Worm (Caenorhabditis elegans) whole organism, dauer: ENCODE data around the gene idpp-6.

Source experiments
- unc-62 ChIP-seq: sonication (generic microtip); optimal IDR thresholded peaks from 2 replicates; lab custom pipeline; 2017; ENCODE audit warnings: missing biosample characterization, missing genetic modification reagents, missing genetic modification characterization

idpp-6 gene

ce11 chrX:6801546-6801945, 18.6 kb downstream of the idpp-6 start:
- TF ChIP-seq unc-62 (GFP tag; lab: Kevin White, UChicago) = no peak

ce11 chrX:6804405-6804804, 21.4 kb downstream of the idpp-6 start:
- no peak for TF ChIP-seq unc-62 (GFP tag; lab: Kevin White, UChicago)

- TF ChIP-seq unc-62 (GFP tag; lab: Kevin White, UChicago) = no peak
Measured at ce11 chrX:6804857-6805256, 21.9 kb downstream of the idpp-6 start.

ce11 chrX:6805427-6805826, 22.5 kb downstream of the idpp-6 start:
- TF ChIP-seq unc-62 (GFP tag; lab: Kevin White, UChicago) = no peak

- no peak for TF ChIP-seq unc-62 (GFP tag; lab: Kevin White, UChicago)
Measured at ce11 chrX:6806463-6806862, 23.5 kb downstream of the idpp-6 start, which contains the start of gene atg-2. Gene atg-2, plus strand, starts transcription at chrX:6806763.

ce11 chrX:6807137-6807861, 24.3 kb downstream of the idpp-6 start:
- TF ChIP-seq unc-62 (GFP tag; lab: Kevin White, UChicago) = no peak

ce11 chrX:6808239-6808638, 25.3 kb downstream of the idpp-6 start:
- TF ChIP-seq unc-62 (GFP tag; lab: Kevin White, UChicago) = no peak

- TF ChIP-seq unc-62 (GFP tag; lab: Kevin White, UChicago) = no peak
Measured at ce11 chrX:6808640-6809039, 25.7 kb downstream of the idpp-6 start.

- no peak for TF ChIP-seq unc-62 (GFP tag; lab: Kevin White, UChicago)
Measured at ce11 chrX:6813025-6813424, 30.1 kb downstream of the idpp-6 start.

- TF ChIP-seq unc-62 (GFP tag; lab: Kevin White, UChicago) = no peak
Measured at ce11 chrX:6818036-6818488, 35.1 kb downstream of the idpp-6 start, which contains the start of gene dhs-28. Gene dhs-28, plus strand, starts transcription at chrX:6818438.

- TF ChIP-seq unc-62 (GFP tag; lab: Kevin White, UChicago) = no peak
Measured at ce11 chrX:6819135-6819534, 36.2 kb downstream of the idpp-6 start.

ce11 chrX:6819633-6820032, 36.7 kb downstream of the idpp-6 start:
- no peak for TF ChIP-seq unc-62 (GFP tag; lab: Kevin White, UChicago)

- no peak for TF ChIP-seq unc-62 (GFP tag; lab: Kevin White, UChicago)
Measured at ce11 chrX:6822552-6822951, 39.6 kb downstream of the idpp-6 start.

ce11 chrX:6823218-6823979, 40.4 kb downstream of the idpp-6 start, which contains the start of gene gei-15:
Gene gei-15, minus strand, starts transcription at chrX:6823268.
- no peak for TF ChIP-seq unc-62 (GFP tag; lab: Kevin White, UChicago)

- no peak for TF ChIP-seq unc-62 (GFP tag; lab: Kevin White, UChicago)
Measured at ce11 chrX:6825840-6826239, 42.9 kb downstream of the idpp-6 start, which contains the start of gene F41B4.1. Gene F41B4.1, minus strand, starts transcription at chrX:6825862.
